Worm (Caenorhabditis elegans): ENCODE results near the gene K02B2.6.

DNA sequence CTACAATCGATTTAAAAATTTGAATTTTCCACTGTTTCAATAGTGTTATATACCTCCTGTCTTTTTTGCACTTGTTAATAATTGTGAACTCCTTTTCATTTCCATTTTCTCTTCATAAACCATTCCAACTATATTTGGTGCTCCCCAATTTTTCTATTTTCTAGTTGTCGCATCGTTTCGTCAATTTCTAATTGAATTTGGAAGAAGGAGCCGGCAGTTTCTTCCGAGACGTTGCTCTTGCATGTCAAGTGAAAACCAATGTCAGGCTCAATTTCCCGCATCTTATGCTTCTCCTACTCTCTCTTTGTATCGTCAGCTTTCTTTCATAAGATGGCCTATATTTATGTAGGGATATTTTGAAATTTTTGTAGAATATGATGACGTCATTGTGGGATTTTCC, 34.3 kb downstream of the K02B2.6 start:
- TF ChIP-seq nhr-76 (tag; optimal IDR thresholded peaks at IDR 0.05) = no peak
- no peak for TF ChIP-seq zip-2 (tag; optimal IDR thresholded peaks at IDR 0.05)
- no peak for TF ChIP-seq jun-1 (tag; optimal IDR thresholded peaks at IDR 0.05)
- TF ChIP-seq nhr-25 (tag; optimal IDR thresholded peaks at IDR 0.05; ENCODE audit: borderline replicate concordance, insufficient read depth) = no peak
- TF ChIP-seq skn-1 (tag; optimal IDR thresholded peaks at IDR 0.05) = no peak
- peak in 1 of 2 experiments; percentile 54 for TF ChIP-seq unc-62 (GFP tag; optimal IDR thresholded peaks at IDR 0.05 in 1 of 2)
- TF ChIP-seq unc-62 (tag; optimal IDR thresholded peaks at IDR 0.05) = no peak
- no peak for TF ChIP-seq hmg-1.1 (GFP tag; IDR thresholded peaks at IDR 0.05)
- TF ChIP-seq nhr-48 (tag; optimal IDR thresholded peaks at IDR 0.05) = no peak
- TF ChIP-seq nhr-77 (tag; optimal IDR thresholded peaks at IDR 0.05) = no peak
- no peak for TF ChIP-seq unc-39 (tag; optimal IDR thresholded peaks at IDR 0.05)
- TF ChIP-seq dmd-9 (GFP tag; IDR thresholded peaks at IDR 0.05) = no peak
- no peak for TF ChIP-seq cey-2 (tag; optimal IDR thresholded peaks at IDR 0.05; ENCODE audit: borderline replicate concordance, insufficient read depth)
- no peak for TF ChIP-seq nhr-28 (tag; optimal IDR thresholded peaks at IDR 0.05)
